Worm (Caenorhabditis elegans): ENCODE results near the gene der-2.

The der-2 gene

DNA sequence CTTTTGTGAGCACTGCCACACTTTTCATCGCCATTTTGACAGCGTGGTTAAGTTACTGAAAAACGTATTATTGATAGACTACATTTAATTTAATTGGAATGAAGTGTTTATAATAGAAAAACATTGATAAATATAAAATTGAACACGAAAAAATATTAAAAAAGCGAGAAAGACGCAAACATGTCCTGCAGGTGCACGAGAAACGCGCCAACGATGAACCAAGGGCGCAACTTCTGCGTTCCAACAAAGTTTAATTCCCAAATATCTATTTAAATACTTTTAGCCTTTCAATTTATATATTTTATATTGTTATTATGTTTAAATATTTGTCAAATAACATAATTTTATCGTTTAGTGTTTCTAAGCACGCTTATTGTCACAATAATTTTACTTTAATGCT, 11.2 kb upstream of the der-2 start, which contains the start of gene ndus-8 (continued):
- TF ChIP-seq mes-2 (tag; optimal IDR thresholded peaks at IDR 0.05; ENCODE audit: poor library complexity, severe bottlenecking), result peak; percentile 82
- no peak for TF ChIP-seq gei-8 (GFP tag; optimal IDR thresholded peaks at IDR 0.05)
- TF ChIP-seq hlh-11 (tag; optimal IDR thresholded peaks at IDR 0.05), result peak; percentile 39
- TF ChIP-seq dpl-1 (GFP tag; optimal IDR thresholded peaks at IDR 0.05), result peak; percentile 78
- no peak for TF ChIP-seq nhr-237 (tag; optimal IDR thresholded peaks at IDR 0.05)
- TF ChIP-seq unc-62 (GFP tag; optimal IDR thresholded peaks at IDR 0.05 in 1 of 2), result no peak
- no peak for TF ChIP-seq unc-62 (tag; optimal IDR thresholded peaks at IDR 0.05)
- TF ChIP-seq lin-38 (GFP tag; IDR thresholded peaks at IDR 0.05), result peak; percentile 60
- TF ChIP-seq zfp-2 (tag; optimal IDR thresholded peaks at IDR 0.05), result no peak
- peak; percentile 18 for TF ChIP-seq duxl-1 (tag; optimal IDR thresholded peaks at IDR 0.05; ENCODE audit: poor library complexity)

ce11 chrIII:7232782-7233181, 9.9 kb upstream of the der-2 start, which contains the start of gene adr-2:
Gene adr-2, minus strand, starts transcription at chrIII:7232882.
- TF ChIP-seq F10B5.3 (tag; optimal IDR thresholded peaks at IDR 0.05) (no peak), lin-29 (GFP tag; IDR thresholded peaks at IDR 0.05) (no peak), zag-1 (tag; optimal IDR thresholded peaks at IDR 0.05) (no peak), daf-12 (tag; optimal IDR thresholded peaks at IDR 0.05) (no peak), tag-97 (GFP tag; IDR thresholded peaks at IDR 0.05) (no peak), nhr-48 (tag; optimal IDR thresholded peaks at IDR 0.05) (no peak), snpc-1.2 (GFP tag; IDR thresholded peaks at IDR 0.05) (no peak), aha-1 (tag) (no peak), pqm-1 (tag; optimal IDR thresholded peaks at IDR 0.05) (no peak), lin-1 (GFP tag; IDR thresholded peaks at IDR 0.05) (no peak), unc-130 (GFP tag; optimal IDR thresholded peaks at IDR 0.05) (no peak), tra-1 (GFP tag; IDR thresholded peaks at IDR 0.05) (no peak), ama-1 (optimal IDR thresholded peaks at IDR 0.05) (no peak), nhr-237 (tag; optimal IDR thresholded peaks at IDR 0.05) (no peak)

DNA sequence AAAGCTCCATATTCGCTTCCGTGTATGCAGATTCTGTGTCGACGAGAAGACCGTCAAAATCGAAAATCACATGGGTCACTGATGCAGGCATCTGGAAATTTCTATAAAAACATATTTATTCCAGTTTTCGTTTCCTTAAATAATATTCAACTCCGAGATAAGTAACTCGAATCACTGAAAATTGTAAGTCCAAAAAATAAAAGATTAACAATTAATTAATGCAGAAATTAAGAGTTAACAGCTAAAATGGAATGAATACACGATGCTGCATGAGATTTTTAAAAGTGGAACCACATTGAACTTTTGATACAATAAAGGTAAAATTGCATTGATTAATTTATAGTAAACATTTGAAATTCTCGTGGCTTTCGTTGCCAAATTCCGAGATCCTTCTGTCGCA, 7.9 kb upstream of the der-2 start, which contains the start of gene R151.10:
Gene R151.10, minus strand, starts transcription at position 101 of the 400 bp plus-strand sequence.
- TF ChIP-seq arid-1 (GFP tag; conservative IDR thresholded peaks at IDR 0.05) (0 out of 2 replicates have a peak, but pooled peaks have one; percentile 16), lin-38 (GFP tag; IDR thresholded peaks at IDR 0.05) (peak; percentile 29; the same call in 1 of the 2 replicates), nhr-6 (tag; optimal IDR thresholded peaks at IDR 0.05) (no peak), pha-4 (GFP tag; IDR thresholded peaks at IDR 0.05) (no peak), pha-4 (tag; optimal IDR thresholded peaks at IDR 0.05) (no peak), unc-62 (GFP tag; optimal IDR thresholded peaks at IDR 0.05 in 1 of 2) (peak in 1 of 2 experiments; percentile 66), unc-62 (tag; optimal IDR thresholded peaks at IDR 0.05) (no peak), mep-1 (tag; optimal IDR thresholded peaks at IDR 0.05) (no peak), T26A8.4 (GFP tag; IDR thresholded peaks at IDR 0.05) (no peak)

- TF ChIP-seq daf-8 (GFP tag; IDR thresholded peaks at IDR 0.05), result no peak
- no peak for TF ChIP-seq gei-8 (GFP tag; optimal IDR thresholded peaks at IDR 0.05)
- TF ChIP-seq nhr-111 (GFP tag; optimal IDR thresholded peaks at IDR 0.05), result no peak
- no peak for TF ChIP-seq ctbp-1 (GFP tag; IDR thresholded peaks at IDR 0.05)
- TF ChIP-seq php-3 (GFP tag; IDR thresholded peaks at IDR 0.05), result no peak
- no peak for TF ChIP-seq rbr-2 (tag; optimal IDR thresholded peaks at IDR 0.05)
- TF ChIP-seq nhr-77 (tag; optimal IDR thresholded peaks at IDR 0.05), result no peak
Observed at ce11 chrIII:7229687-7230086, 6.8 kb upstream of the der-2 start, which contains the start of gene R151.8. Gene R151.8, minus strand, starts transcription at chrIII:7229787.

DNA sequence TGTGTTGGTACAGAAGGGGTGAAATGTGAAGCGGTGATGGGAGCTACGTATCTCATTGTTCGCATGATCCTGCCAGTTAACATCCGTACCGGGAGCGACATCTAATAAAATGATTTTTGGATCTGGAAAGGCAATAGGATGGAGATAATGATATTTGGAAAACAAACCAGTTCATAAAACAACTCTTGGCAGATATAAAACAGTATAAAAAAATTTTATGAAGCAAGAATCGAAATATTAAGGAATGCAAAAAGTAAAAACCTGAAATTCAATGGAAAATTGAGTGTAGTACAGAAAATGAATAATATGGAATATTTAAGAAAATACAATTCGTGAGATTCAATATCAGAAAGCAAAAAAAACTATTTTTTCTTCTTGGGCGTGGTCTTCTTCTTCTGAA, 3.7 kb upstream of the der-2 start, which contains the start of gene hsp-75:
Gene hsp-75, minus strand, starts transcription at position 101 of the 400 bp plus-strand sequence.
- TF ChIP-seq nhr-42 (GFP tag; IDR thresholded peaks at IDR 0.05) (no peak), T20F7.1 (GFP tag; optimal IDR thresholded peaks at IDR 0.05) (no peak), nhr-10 (tag; optimal IDR thresholded peaks at IDR 0.05) (no peak), nhr-76 (tag; optimal IDR thresholded peaks at IDR 0.05) (no peak), ceh-20 (GFP tag; IDR thresholded peaks at IDR 0.05) (no peak), fos-1 (tag; optimal IDR thresholded peaks at IDR 0.05) (no peak), snpc-4 (tag; optimal IDR thresholded peaks at IDR 0.05) (no peak), hif-1 (tag; optimal IDR thresholded peaks at IDR 0.05) (no peak), mxl-2 (GFP tag; conservative IDR thresholded peaks at IDR 0.05) (no peak), nhr-11 (tag; optimal IDR thresholded peaks at IDR 0.05) (no peak), saeg-2 (GFP tag; IDR thresholded peaks at IDR 0.05) (no peak), ceh-32 (tag; optimal IDR thresholded peaks at IDR 0.05; ENCODE audit: poor library complexity) (no peak), R02D3.7 (tag; optimal IDR thresholded peaks at IDR 0.05) (no peak)
